Worm (Caenorhabditis elegans) whole organism, L2 larva: ENCODE data around the gene ugt-38.

Experiments used
- nhr-129 ChIP-seq: fragments of 150-350 bp; optimal IDR thresholded peaks from 2 replicates; lab custom pipeline; 2014; ENCODE audit warnings: missing biosample characterization, missing genetic modification characterization
- nhr-6 ChIP-seq: fragments of 150-350 bp; optimal IDR thresholded peaks from 2 replicates; lab custom pipeline; 2014; ENCODE audit warnings: missing biosample characterization, missing genetic modification characterization

DNA sequence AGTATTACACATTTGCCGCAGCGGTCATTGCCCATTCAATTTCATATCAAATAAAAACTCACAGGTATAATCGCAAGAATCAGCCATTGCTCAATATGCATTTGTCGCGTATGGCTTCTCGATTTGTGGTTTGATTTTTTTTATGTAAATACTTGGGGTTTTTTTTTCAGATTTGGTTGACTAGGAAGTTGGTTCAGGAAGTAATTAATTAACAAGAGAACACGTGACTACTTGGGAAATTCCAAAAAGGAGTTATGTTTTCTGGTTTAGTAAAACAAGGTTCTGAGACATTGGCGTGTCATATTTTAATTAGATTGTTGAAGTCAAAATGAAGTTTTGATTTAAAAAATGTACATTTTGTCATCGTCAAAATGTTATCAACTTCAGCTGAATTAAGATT lies 16.3 kb downstream of the ugt-38 start, which contains the start of gene srx-36:
- TF ChIP-seq nhr-129 (no peak), nhr-6 (tag; lab: Kevin White, UChicago) (no peak)
